Worm (Caenorhabditis elegans) whole organism, L1 larva: ENCODE measurements around the gene abu-12.

Experiments
- F16B12.6 ChIP-seq: fragments of 150-350 bp; optimal IDR thresholded peaks from 2 replicates; lab custom pipeline; 2014; ENCODE audit warnings: missing biosample characterization, missing genetic modification characterization
- alr-1 ChIP-seq: fragments of 200-800 bp; sonication (Bioruptor generic); optimal IDR thresholded peaks from 2 replicates; lab custom pipeline; 2018; ENCODE audit warnings: borderline replicate concordance, mild to moderate bottlenecking, missing genetic modification characterization, missing compliant biosample characterization
- ceh-63 ChIP-seq: fragments of 200-800 bp; sonication (Bioruptor generic); optimal IDR thresholded peaks from 2 replicates; lab custom pipeline; 2018; ENCODE audit warnings: mild to moderate bottlenecking, missing genetic modification characterization, missing compliant biosample characterization
- ces-1 ChIP-seq: fragments of 150-350 bp; optimal IDR thresholded peaks from 2 replicates; lab custom pipeline; 2014; ENCODE audit warnings: missing biosample characterization, missing genetic modification reagents, missing genetic modification characterization
- dpl-1 ChIP-seq, 3 experiments: fragments of 150-350 bp in 2 of 3; sonication (generic microtip) in 1 of 3; optimal IDR thresholded peaks; 2 replicates each; lab custom pipeline; 2014 to 2017; ENCODE audit warnings: missing biosample characterization in 3 of 3, missing genetic modification characterization in 3 of 3, missing genetic modification reagents in 3 of 3
- dsc-1 ChIP-seq: sonication (generic microtip); optimal IDR thresholded peaks from 2 replicates; lab custom pipeline; 2016; ENCODE audit warnings: mild to moderate bottlenecking, missing genetic modification characterization, missing compliant biosample characterization
- efl-1 ChIP-seq, 4 experiments: fragments of 150-350 bp; optimal IDR thresholded peaks in 3 of 4; peaks in 1 of 4; 1 replicate in 1 of 4; 2 replicates in 3 of 4; lab custom pipeline; 2014; ENCODE audit warnings: missing biosample characterization in 2 of 4, missing genetic modification characterization in 2 of 4, missing genetic modification reagents in 2 of 4
- fkh-10 ChIP-seq: sonication (generic microtip); optimal IDR thresholded peaks from 2 replicates; lab custom pipeline; 2017; ENCODE audit warnings: missing biosample characterization, missing genetic modification reagents, missing genetic modification characterization
- fkh-8 ChIP-seq: sonication (generic microtip); optimal IDR thresholded peaks from 2 replicates; lab custom pipeline; 2016; ENCODE audit warnings: mild to moderate bottlenecking, missing genetic modification characterization, missing compliant biosample characterization
- hlh-17 ChIP-seq: fragments of 200-800 bp; sonication (Bioruptor generic); optimal IDR thresholded peaks from 2 replicates; lab custom pipeline; 2018; ENCODE audit warnings: missing genetic modification characterization, mild to moderate bottlenecking, missing compliant biosample characterization, moderate library complexity, borderline replicate concordance
- irx-1 ChIP-seq: sonication (generic microtip); optimal IDR thresholded peaks from 2 replicates; lab custom pipeline; 2016; ENCODE audit warnings: missing genetic modification characterization, missing compliant biosample characterization
- lin-13 ChIP-seq: fragments of 150-350 bp; optimal IDR thresholded peaks from 2 replicates; lab custom pipeline; 2014; ENCODE audit warnings: missing biosample characterization, missing genetic modification reagents, missing genetic modification characterization
- lin-14 ChIP-seq: fragments of 200-800 bp; sonication (Bioruptor generic); optimal IDR thresholded peaks from 2 replicates; lab custom pipeline; 2018; ENCODE audit warnings: mild to moderate bottlenecking, missing genetic modification characterization, moderate library complexity, missing compliant biosample characterization
- lin-15B ChIP-seq: fragments of 150-350 bp; sonication (generic microtip); optimal IDR thresholded peaks from 3 replicates; lab custom pipeline; 2014; ENCODE audit warnings: missing biosample characterization, missing genetic modification characterization
- lin-39 ChIP-seq: fragments of 150-350 bp; optimal IDR thresholded peaks from 2 replicates; lab custom pipeline; 2014; ENCODE audit warnings: missing biosample characterization, missing genetic modification reagents, missing genetic modification characterization
- lir-3 ChIP-seq: sonication (generic microtip); optimal IDR thresholded peaks from 2 replicates; lab custom pipeline; 2016; ENCODE audit warnings: mild to moderate bottlenecking, missing genetic modification characterization, moderate library complexity, missing compliant biosample characterization; ENCODE audit not compliant: poor library complexity
- lsy-2 ChIP-seq, 2 experiments: fragments of 150-350 bp; optimal IDR thresholded peaks; 2 replicates each; lab custom pipeline; 2014; ENCODE audit warnings: missing biosample characterization in 2 of 2, missing genetic modification characterization in 2 of 2
- nhr-11 ChIP-seq: fragments of 150-350 bp; optimal IDR thresholded peaks from 2 replicates; lab custom pipeline; 2014; ENCODE audit warnings: missing biosample characterization, missing genetic modification characterization
- nhr-12 ChIP-seq: sonication (generic microtip); optimal IDR thresholded peaks from 2 replicates; lab custom pipeline; 2017; ENCODE audit warnings: missing biosample characterization, missing genetic modification characterization
- nhr-237 ChIP-seq: fragments of 150-350 bp; optimal IDR thresholded peaks from 2 replicates; lab custom pipeline; 2014; ENCODE audit warnings: missing biosample characterization, missing genetic modification characterization
- nhr-77 ChIP-seq: fragments of 150-350 bp; optimal IDR thresholded peaks from 2 replicates; lab custom pipeline; 2014; ENCODE audit warnings: missing biosample characterization, missing genetic modification characterization
- nhr-84 ChIP-seq: sonication (generic microtip); optimal IDR thresholded peaks from 2 replicates; lab custom pipeline; 2017; ENCODE audit warnings: missing biosample characterization, missing genetic modification characterization
- nhr-85 ChIP-seq: sonication (generic microtip); peaks from one replicate; lab custom pipeline; 2016; ENCODE audit warnings: missing genetic modification characterization, inconsistent platforms, missing compliant biosample characterization
- pax-3 ChIP-seq: fragments of 200-800 bp; sonication (Bioruptor generic); optimal IDR thresholded peaks from 2 replicates; lab custom pipeline; 2018; ENCODE audit warnings: mild to moderate bottlenecking, missing genetic modification characterization, moderate library complexity, missing compliant biosample characterization
- rnt-1 ChIP-seq: sonication (generic microtip); optimal IDR thresholded peaks from 2 replicates; lab custom pipeline; 2016; ENCODE audit warnings: mild to moderate bottlenecking, missing genetic modification characterization, moderate library complexity, missing compliant biosample characterization
- skn-1 ChIP-seq: fragments of 150-350 bp; optimal IDR thresholded peaks from 2 replicates; lab custom pipeline; 2014; ENCODE audit warnings: missing biosample characterization, missing genetic modification characterization
- sptf-1 ChIP-seq: fragments of 150-350 bp; optimal IDR thresholded peaks from 2 replicates; lab custom pipeline; 2014; ENCODE audit warnings: missing biosample characterization, missing genetic modification characterization
- sup-37 ChIP-seq: fragments of 200-800 bp; sonication (Bioruptor generic); optimal IDR thresholded peaks from 2 replicates; lab custom pipeline; 2018; ENCODE audit warnings: mild to moderate bottlenecking, missing genetic modification characterization, missing compliant biosample characterization
- swsn-7 ChIP-seq: sonication (generic microtip); optimal IDR thresholded peaks from 2 replicates; lab custom pipeline; 2016; ENCODE audit warnings: missing genetic modification characterization, missing compliant biosample characterization
- tbx-2 ChIP-seq: sonication (generic microtip); optimal IDR thresholded peaks from 2 replicates; lab custom pipeline; 2016; ENCODE audit warnings: missing genetic modification characterization, missing compliant biosample characterization
- tlp-1 ChIP-seq: fragments of 150-350 bp; optimal IDR thresholded peaks from 2 replicates; lab custom pipeline; 2014; ENCODE audit warnings: missing biosample characterization, missing genetic modification characterization
- unc-86 ChIP-seq: sonication (generic microtip); optimal IDR thresholded peaks from 2 replicates; lab custom pipeline; 2016; ENCODE audit warnings: missing genetic modification characterization, missing compliant biosample characterization
- vab-15 ChIP-seq: sonication (generic microtip); optimal IDR thresholded peaks from 2 replicates; lab custom pipeline; 2017; ENCODE audit warnings: missing genotype, mild to moderate bottlenecking, missing genetic modification characterization, missing compliant biosample characterization
- zip-4 ChIP-seq: fragments of 200-800 bp; sonication (Bioruptor generic); optimal IDR thresholded peaks from 2 replicates; lab custom pipeline; 2018; ENCODE audit warnings: mild to moderate bottlenecking, missing genetic modification characterization, moderate library complexity, missing compliant biosample characterization

Gene abu-12

ce11 chrX:487669-488068 is 30.3 kb upstream of the abu-12 start:
- TF ChIP-seq lin-39 (tag; lab: Kevin White, UChicago) (no peak), dpl-1 (GFP tag; optimal IDR thresholded peaks at IDR 0.05; lab: Kevin White, UChicago) (no peak), alr-1 (tag; lab: Kevin White, UChicago) (peak; percentile 28)

DNA sequence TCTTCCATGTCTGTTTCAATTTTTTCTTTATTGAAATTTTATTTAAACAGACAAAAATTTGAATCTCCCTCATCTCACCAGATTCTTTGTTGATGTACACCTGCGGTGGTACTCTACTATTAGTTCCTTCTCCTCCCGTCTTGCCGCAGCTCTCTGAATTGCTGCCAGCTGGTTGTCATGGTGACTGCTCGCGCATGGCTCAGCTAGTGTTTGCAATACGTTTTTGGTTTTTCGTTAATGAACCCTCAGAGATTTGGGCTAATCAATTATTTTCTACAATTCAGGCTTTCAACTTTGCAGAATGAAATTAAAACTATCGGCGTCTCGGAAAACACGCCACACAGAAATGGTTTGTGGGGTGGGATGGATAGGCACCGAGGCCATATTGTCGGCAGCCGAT is 23.7 kb upstream of the abu-12 start, which contains the start of gene che-2:
Gene che-2 (plus strand): TSS at position 301 of the 400 bp plus-strand sequence.
- TF ChIP-seq sptf-1 (tag; lab: Kevin White, UChicago) (no peak), fkh-8 (tag; lab: Kevin White, UChicago) (peak; percentile 50), skn-1 (peak; percentile 6)

DNA sequence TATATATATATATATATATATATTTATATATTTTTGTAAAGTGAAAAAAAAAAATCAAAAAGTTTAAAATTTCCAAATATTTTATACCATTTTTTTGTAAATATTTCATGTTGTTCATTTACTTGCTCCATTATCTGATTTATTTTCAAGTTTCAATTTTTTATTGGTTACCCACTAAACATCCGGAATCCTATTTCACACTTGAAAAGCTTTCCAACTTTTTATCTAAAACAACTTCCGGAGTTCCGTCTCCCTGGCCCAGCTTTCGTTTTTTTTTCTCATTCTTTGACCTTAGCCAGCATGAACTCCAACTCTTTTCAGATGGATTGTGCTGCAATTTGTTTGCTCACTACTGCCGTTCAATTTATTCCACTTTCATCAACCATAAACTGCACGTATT is 18.9 kb upstream of the abu-12 start, which contains the start of gene F38G1.3:
Gene F38G1.3 (plus strand): TSS at position 301 of the 400 bp plus-strand sequence.
- TF ChIP-seq nhr-237 (tag; lab: Kevin White, UChicago) = no peak
- no peak for TF ChIP-seq ceh-63 (GFP tag; lab: Kevin White, UChicago)
- no peak for TF ChIP-seq lsy-2 (tag; optimal IDR thresholded peaks at IDR 0.05; lab: Kevin White, UChicago)
- TF ChIP-seq zip-4 (GFP tag; lab: Kevin White, UChicago) = no peak
- no peak for TF ChIP-seq fkh-10 (GFP tag; lab: Kevin White, UChicago)
- no peak for TF ChIP-seq ces-1 (GFP tag; lab: Kevin White, UChicago)
- no peak for TF ChIP-seq swsn-7 (tag; lab: Kevin White, UChicago)
- TF ChIP-seq nhr-11 = no peak
- TF ChIP-seq unc-86 (tag; lab: Kevin White, UChicago) = no peak
- no peak for TF ChIP-seq F16B12.6 (tag; lab: Kevin White, UChicago)
- no peak for TF ChIP-seq nhr-12 (tag; lab: Kevin White, UChicago)
- no peak for TF ChIP-seq skn-1
- no peak for TF ChIP-seq dsc-1 (tag; lab: Kevin White, UChicago)
- no peak for TF ChIP-seq sptf-1 (tag; lab: Kevin White, UChicago)
- no peak for TF ChIP-seq fkh-8 (tag; lab: Kevin White, UChicago)
- no peak for TF ChIP-seq nhr-77
- no peak for TF ChIP-seq irx-1 (tag; lab: Kevin White, UChicago)
- TF ChIP-seq sup-37 (GFP tag; lab: Kevin White, UChicago) = no peak

DNA sequence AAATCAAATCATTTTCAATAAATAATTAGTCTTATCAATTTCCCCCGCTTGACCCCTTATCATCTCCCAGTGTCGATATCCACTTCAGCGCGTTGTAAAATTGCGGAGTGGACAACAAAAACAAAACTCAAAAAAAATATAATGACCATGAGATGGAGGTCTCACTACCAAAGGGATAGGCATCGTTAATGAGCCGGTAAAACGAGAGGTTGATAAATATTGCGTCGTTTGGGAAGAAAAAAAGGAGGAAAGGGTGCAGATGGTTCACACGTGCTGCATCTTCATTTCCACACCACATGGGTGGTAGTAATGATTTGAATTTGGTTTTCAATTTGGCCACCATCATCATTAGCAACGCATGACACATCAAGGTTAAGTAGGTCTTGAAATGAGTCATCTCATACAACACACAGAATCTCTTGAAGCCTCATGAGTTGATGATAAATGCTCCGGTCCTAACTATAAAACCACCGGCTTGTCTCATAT is 10.0 kb upstream of the abu-12 start:
- TF ChIP-seq nhr-84 (no peak), ceh-63 (GFP tag; lab: Kevin White, UChicago) (no peak), lin-14 (GFP tag; lab: Kevin White, UChicago) (no peak), fkh-8 (tag; lab: Kevin White, UChicago) (no peak), lin-13 (GFP tag; lab: Kevin White, UChicago) (no peak), lir-3 (tag; lab: Kevin White, UChicago) (no peak), tlp-1 (tag; lab: Kevin White, UChicago) (no peak), tbx-2 (tag; lab: Kevin White, UChicago) (no peak), vab-15 (tag; lab: Kevin White, UChicago) (no peak), lin-15B (tag; lab: Kevin White, UChicago) (no peak), rnt-1 (tag; lab: Kevin White, UChicago) (no peak), efl-1 (optimal IDR thresholded peaks at IDR 0.05; lab: Kevin White, UChicago) (no peak), efl-1 (GFP tag; optimal IDR thresholded peaks at IDR 0.05 in 1 of 2; lab: Kevin White, UChicago) (no peak), ces-1 (GFP tag; lab: Kevin White, UChicago) (no peak), pax-3 (no peak), nhr-85 (tag; lab: Kevin White, UChicago) (no peak), hlh-17 (GFP tag; lab: Kevin White, UChicago) (no peak), alr-1 (tag; lab: Kevin White, UChicago) (no peak)
